Fruit fly (Drosophila melanogaster): ENCODE data around the gene CG11068.

- peak; percentile 28 for TF ChIP-seq kay (GFP tag; ENCODE audit: borderline replicate concordance)
- no peak for TF ChIP-seq Hr96 (GFP tag; optimal IDR thresholded peaks at IDR 0.05)
- TF ChIP-seq CG7045 (GFP tag; optimal IDR thresholded peaks at IDR 0.05), result no peak
- TF ChIP-seq Crg-1 (GFP tag; optimal IDR thresholded peaks at IDR 0.05), result no peak
Observed at dm6 chrX:13931462-13931861, 23.6 kb upstream of the CG11068 start.

Measured in whole organism, adult.